Worm (Caenorhabditis elegans) whole organism, late embryonic: ENCODE measurements around the gene C37C3.2.

ENCODE experiments used
- ceh-30 ChIP-seq: fragments of 150-350 bp; optimal IDR thresholded peaks from 2 replicates; lab custom pipeline; 2014; ENCODE audit warnings: missing biosample characterization, missing genetic modification characterization
- ceh-31 ChIP-seq: sonication (generic microtip); optimal IDR thresholded peaks from 2 replicates; lab custom pipeline; 2016; ENCODE audit warnings: missing genetic modification characterization, missing compliant biosample characterization
- ceh-9 ChIP-seq: sonication (generic microtip); optimal IDR thresholded peaks from 2 replicates; lab custom pipeline; 2016; ENCODE audit warnings: mild to moderate bottlenecking, missing genetic modification characterization, inconsistent platforms, missing compliant biosample characterization
- elt-2 ChIP-seq: sonication (generic microtip); optimal IDR thresholded peaks from 2 replicates; lab custom pipeline; 2016; ENCODE audit warnings: missing genetic modification reagents, missing genetic modification characterization, missing compliant biosample characterization
- eyg-1 ChIP-seq: sonication (generic microtip); optimal IDR thresholded peaks from 2 replicates; lab custom pipeline; 2016; ENCODE audit warnings: missing genotype, missing genetic modification characterization, missing compliant biosample characterization
- fax-1 ChIP-seq: sonication (generic microtip); optimal IDR thresholded peaks from 2 replicates; lab custom pipeline; 2016; ENCODE audit warnings: missing genotype, missing genetic modification characterization, missing compliant biosample characterization
- nhr-11 ChIP-seq: fragments of 150-350 bp; optimal IDR thresholded peaks from 2 replicates; lab custom pipeline; 2014; ENCODE audit warnings: missing biosample characterization, missing genetic modification characterization
- pax-1 ChIP-seq: fragments of 150-350 bp; optimal IDR thresholded peaks from 2 replicates; lab custom pipeline; 2014; ENCODE audit warnings: missing biosample characterization, missing genetic modification characterization
- sox-2 ChIP-seq: fragments of 200-800 bp; sonication (Bioruptor generic); IDR thresholded peaks from 2 replicates; pipeline ENCODE4 v1.3.6; 2022; ENCODE audit warnings: missing genetic modification reagents, missing genetic modification characterization, missing compliant biosample characterization
- ztf-16 ChIP-seq: sonication (generic microtip); optimal IDR thresholded peaks from 2 replicates; lab custom pipeline; 2017; ENCODE audit warnings: missing genetic modification characterization, missing compliant biosample characterization

DNA sequence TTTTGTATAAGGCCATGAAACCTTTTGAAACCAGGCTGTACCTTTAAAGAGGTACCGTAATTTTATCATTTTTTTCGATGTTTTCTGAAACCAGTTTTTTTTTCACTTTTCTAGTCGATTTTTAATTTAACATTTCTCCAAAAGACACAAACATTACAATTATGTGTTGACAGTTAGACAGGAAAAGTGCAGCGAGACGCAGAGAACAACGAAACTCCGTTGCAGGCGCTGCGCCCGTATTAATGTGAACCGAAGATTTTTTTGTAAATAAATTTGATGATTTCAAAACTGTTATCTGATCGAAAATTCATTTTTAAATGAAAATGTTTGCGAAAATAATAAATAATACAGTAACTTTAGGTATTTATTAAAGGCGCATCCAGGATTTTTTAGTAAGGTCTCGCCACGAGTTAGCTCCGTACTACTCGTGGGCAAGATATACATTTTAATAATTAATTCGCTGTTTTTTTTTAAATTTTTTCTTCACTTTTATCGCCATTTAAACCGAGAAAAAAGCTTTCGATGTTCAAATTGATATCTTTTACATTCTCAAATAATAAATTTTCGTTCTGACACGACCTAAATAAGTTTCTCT is 21.2 kb downstream of the C37C3.2 start, which contains the start of gene F40A3.3:
- TF ChIP-seq eyg-1 (tag; lab: Kevin White, UChicago) (no peak), elt-2 (tag; lab: Kevin White, UChicago) (no peak), fax-1 (tag; lab: Kevin White, UChicago) (no peak), sox-2 (GFP tag; lab: Robert Waterston, UW) (no peak), ceh-9 (tag; lab: Kevin White, UChicago) (no peak), ceh-30 (no peak), ztf-16 (tag; lab: Kevin White, UChicago) (no peak), pax-1 (tag; lab: Kevin White, UChicago) (no peak), ceh-31 (tag; lab: Kevin White, UChicago) (no peak), nhr-11 (no peak)
